Fruit fly (Drosophila melanogaster) whole organism, embryonic: ENCODE results near the gene Acp63F.

Source experiments
- CG10209 ChIP-seq: fragments of 200-800 bp; sonication (Bioruptor generic); optimal IDR thresholded peaks from 3 replicates; lab custom pipeline; 2017; ENCODE audit warnings: missing biosample characterization, mild to moderate bottlenecking, missing genetic modification characterization, missing genetic modification reagents
- CG1024 ChIP-seq: fragments of 200-800 bp; sonication (Bioruptor generic); IDR thresholded peaks from 2 replicates; pipeline ENCODE4 v1.3.6; 2022; ENCODE audit warnings: missing biosample characterization, missing genetic modification characterization
- CG11560 ChIP-seq: fragments of 200-800 bp; sonication (Bioruptor generic); IDR thresholded peaks from 3 replicates; pipeline ENCODE4 v1.3.6; 2022; ENCODE audit warnings: missing biosample characterization, missing genetic modification characterization
- CG12071 ChIP-seq: fragments of 200-800 bp; sonication (Bioruptor generic); optimal IDR thresholded peaks from 3 replicates; lab custom pipeline; 2018; ENCODE audit warnings: missing biosample characterization, mild to moderate bottlenecking, missing genetic modification characterization
- CG12659 ChIP-seq: fragments of 200-800 bp; sonication (Bioruptor generic); optimal IDR thresholded peaks from 3 replicates; lab custom pipeline; 2017; ENCODE audit warnings: mild to moderate bottlenecking, missing biosample characterization, missing genetic modification reagents, missing genetic modification characterization
- CG15073 ChIP-seq: fragments of 200-800 bp; sonication (Bioruptor generic); optimal IDR thresholded peaks from 2 replicates; lab custom pipeline; 2016; ENCODE audit warnings: missing biosample characterization, missing genetic modification characterization
- CG17802 ChIP-seq: fragments of 200-800 bp; sonication (Bioruptor generic); optimal IDR thresholded peaks from 2 replicates; lab custom pipeline; 2018; ENCODE audit warnings: missing biosample characterization, mild to moderate bottlenecking, missing genetic modification characterization, moderate library complexity
- CG2120 ChIP-seq: fragments of 200-800 bp; sonication (Bioruptor generic); optimal IDR thresholded peaks from 3 replicates; lab custom pipeline; 2016; ENCODE audit warnings: missing biosample characterization, missing genetic modification characterization
- CG2889 ChIP-seq: fragments of 200-800 bp; sonication (Bioruptor generic); IDR thresholded peaks from 3 replicates; pipeline ENCODE4 v1.3.6; 2022; ENCODE audit warnings: missing biosample characterization, missing genetic modification characterization
- CG30431 ChIP-seq: fragments of 200-800 bp; sonication (Bioruptor generic); optimal IDR thresholded peaks from 2 replicates; lab custom pipeline; 2017; ENCODE audit warnings: missing biosample characterization, missing genetic modification characterization
- CG31388 ChIP-seq: fragments of 200-800 bp; sonication (Bioruptor generic); optimal IDR thresholded peaks from 2 replicates; lab custom pipeline; 2016; ENCODE audit warnings: missing biosample characterization, missing genetic modification characterization
- CG32767 ChIP-seq: fragments of 200-800 bp; sonication (Bioruptor generic); IDR thresholded peaks from 2 replicates; pipeline ENCODE4 v1.3.6; 2022; ENCODE audit warnings: missing biosample characterization, missing genetic modification characterization
- CG3838 ChIP-seq: fragments of 200-800 bp; sonication (Bioruptor generic); optimal IDR thresholded peaks from 3 replicates; lab custom pipeline; 2016; ENCODE audit warnings: missing biosample characterization, missing genetic modification characterization
- CG5245 ChIP-seq: fragments of 200-800 bp; sonication (Bioruptor generic); optimal IDR thresholded peaks from 3 replicates; lab custom pipeline; 2016; ENCODE audit warnings: missing biosample characterization, missing genetic modification characterization
- CG7271 ChIP-seq: fragments of 200-800 bp; sonication (Bioruptor generic); optimal IDR thresholded peaks from 2 replicates; lab custom pipeline; 2018; ENCODE audit warnings: missing biosample characterization, mild to moderate bottlenecking, missing genetic modification characterization, moderate library complexity
- CG8765 ChIP-seq: fragments of 200-800 bp; sonication (Bioruptor generic); IDR thresholded peaks from 2 replicates; pipeline ENCODE4 v1.3.6; 2022; ENCODE audit warnings: missing biosample characterization, missing genetic modification characterization
- CG9215 ChIP-seq: fragments of 200-800 bp; sonication (Bioruptor generic); IDR thresholded peaks from 2 replicates; pipeline ENCODE4 v1.3.6; 2022; ENCODE audit warnings: missing biosample characterization, missing genetic modification characterization
- CG9727 ChIP-seq: fragments of 200-800 bp; sonication (Bioruptor generic); optimal IDR thresholded peaks from 3 replicates; lab custom pipeline; 2017; ENCODE audit warnings: missing biosample characterization, mild to moderate bottlenecking, missing genetic modification characterization
- Chrac-16 ChIP-seq: fragments of 200-800 bp; sonication (Bioruptor generic); optimal IDR thresholded peaks from 3 replicates; lab custom pipeline; 2016; ENCODE audit warnings: missing biosample characterization, missing genetic modification characterization
- Fer1 ChIP-seq: fragments of 200-800 bp; sonication (Bioruptor generic); optimal IDR thresholded peaks from 2 replicates; lab custom pipeline; 2017; ENCODE audit warnings: missing biosample characterization, mild to moderate bottlenecking, missing genetic modification characterization
- HLH3B ChIP-seq: fragments of 200-800 bp; sonication (Bioruptor generic); IDR thresholded peaks from 2 replicates; pipeline ENCODE4 v1.3.6; 2022; ENCODE audit warnings: missing biosample characterization, missing genetic modification characterization
- HLH54F ChIP-seq: fragments of 200-800 bp; sonication (Bioruptor generic); optimal IDR thresholded peaks from 3 replicates; lab custom pipeline; 2016; ENCODE audit warnings: missing biosample characterization, missing genetic modification characterization
- HmgZ ChIP-seq: fragments of 200-800 bp; sonication (Bioruptor generic); optimal IDR thresholded peaks from 2 replicates; lab custom pipeline; 2018; ENCODE audit warnings: missing biosample characterization, mild to moderate bottlenecking, missing genetic modification characterization
- Lim3 ChIP-seq: fragments of 200-800 bp; sonication (Bioruptor generic); IDR thresholded peaks from 2 replicates; pipeline ENCODE4 v1.3.6; 2022; ENCODE audit warnings: missing biosample characterization, missing genetic modification characterization
- Nf-YA ChIP-seq: fragments of 200-800 bp; sonication (Bioruptor generic); IDR thresholded peaks from 2 replicates; pipeline ENCODE4 v1.3.6; 2022; ENCODE audit warnings: missing biosample characterization, missing genetic modification characterization
- NfI ChIP-seq: fragments of 200-800 bp; sonication (Bioruptor generic); optimal IDR thresholded peaks from 3 replicates; lab custom pipeline; 2018; ENCODE audit warnings: missing biosample characterization, mild to moderate bottlenecking, missing genetic modification characterization, moderate library complexity
- Sox100B ChIP-seq: fragments of 200-800 bp; sonication (Bioruptor generic); optimal IDR thresholded peaks from 3 replicates; lab custom pipeline; 2018; ENCODE audit warnings: missing biosample characterization, mild to moderate bottlenecking, missing genetic modification characterization
- ase ChIP-seq: fragments of 200-800 bp; sonication (Bioruptor generic); IDR thresholded peaks from 3 replicates; pipeline ENCODE4 v1.3.6; 2022; ENCODE audit warnings: missing biosample characterization, missing genetic modification characterization
- az2 ChIP-seq: fragments of 200-800 bp; sonication (Bioruptor generic); optimal IDR thresholded peaks from 3 replicates; lab custom pipeline; 2016; ENCODE audit warnings: missing biosample characterization, missing genetic modification characterization
- bab2 ChIP-seq: fragments of 200-800 bp; sonication (Bioruptor generic); optimal IDR thresholded peaks from 2 replicates; lab custom pipeline; 2016; ENCODE audit warnings: missing biosample characterization, missing genetic modification characterization
- bbx ChIP-seq: fragments of 200-800 bp; sonication (Bioruptor generic); IDR thresholded peaks from 2 replicates; pipeline ENCODE4 v1.3.6; 2022; ENCODE audit warnings: missing biosample characterization, missing genetic modification characterization; ENCODE audit not compliant: partially characterized antibody
- bcd ChIP-seq: fragments of 200-800 bp; sonication (Bioruptor generic); optimal IDR thresholded peaks from 2 replicates; lab custom pipeline; 2017; ENCODE audit warnings: missing biosample characterization, mild to moderate bottlenecking, missing genetic modification characterization
- croc ChIP-seq: fragments of 200-800 bp; sonication (Bioruptor generic); conservative IDR thresholded peaks from 3 replicates; pipeline ENCODE4 v1.3.6; 2022; ENCODE audit warnings: missing biosample characterization, missing genetic modification characterization
- dati ChIP-seq: fragments of 200-800 bp; sonication (Bioruptor generic); IDR thresholded peaks from 2 replicates; pipeline ENCODE4 v1.3.6; 2022; ENCODE audit warnings: missing biosample characterization, missing genetic modification characterization
- dmrt99B ChIP-seq: fragments of 200-800 bp; sonication (Bioruptor generic); optimal IDR thresholded peaks from 2 replicates; lab custom pipeline; 2018; ENCODE audit warnings: missing biosample characterization, mild to moderate bottlenecking, missing genetic modification characterization, moderate library complexity
- esg ChIP-seq: fragments of 200-800 bp; sonication (Bioruptor generic); conservative IDR thresholded peaks from 2 replicates; pipeline ENCODE4 v1.3.6; 2022; ENCODE audit warnings: missing biosample characterization, missing genetic modification characterization
- grau ChIP-seq: fragments of 200-800 bp; optimal IDR thresholded peaks from 3 replicates; lab custom pipeline; 2019; ENCODE audit warnings: missing biosample characterization, mild to moderate bottlenecking, missing genetic modification characterization, moderate library complexity
- ham ChIP-seq: fragments of 200-800 bp; sonication (Bioruptor generic); IDR thresholded peaks from 2 replicates; pipeline ENCODE4 v1.3.6; 2022; ENCODE audit warnings: missing biosample characterization, missing genetic modification characterization
- maf-S ChIP-seq: fragments of 200-800 bp; sonication (Bioruptor generic); optimal IDR thresholded peaks from 2 replicates; lab custom pipeline; 2016; ENCODE audit warnings: missing biosample characterization, missing genetic modification characterization
- mld ChIP-seq: fragments of 200-800 bp; sonication (Bioruptor generic); IDR thresholded peaks from 3 replicates; pipeline ENCODE4 v1.3.6; 2022; ENCODE audit warnings: missing biosample characterization, missing genetic modification characterization; ENCODE audit not compliant: partially characterized antibody
- nmo ChIP-seq: fragments of 200-800 bp; sonication (Bioruptor generic); optimal IDR thresholded peaks from 2 replicates; lab custom pipeline; 2018; ENCODE audit warnings: missing biosample characterization, mild to moderate bottlenecking, missing genetic modification characterization, moderate library complexity
- otp ChIP-seq: fragments of 200-800 bp; sonication (Bioruptor generic); IDR thresholded peaks from 3 replicates; pipeline ENCODE4, ENCODE4 v1.3.6; 2022; ENCODE audit warnings: missing biosample characterization, missing genetic modification characterization
- ro ChIP-seq: fragments of 200-800 bp; sonication (Bioruptor generic); IDR thresholded peaks from 2 replicates; pipeline ENCODE4 v1.3.6; 2022; ENCODE audit warnings: missing biosample characterization, missing genetic modification characterization
- sens-2 ChIP-seq: fragments of 200-800 bp; sonication (Bioruptor generic); IDR thresholded peaks from 2 replicates; pipeline ENCODE4 v1.3.6; 2022; ENCODE audit warnings: missing biosample characterization, missing genetic modification characterization
- shn ChIP-seq: fragments of 200-800 bp; sonication (Bioruptor generic); optimal IDR thresholded peaks from 3 replicates; lab custom pipeline; 2016; ENCODE audit warnings: missing biosample characterization, missing genetic modification characterization
- sim ChIP-seq: fragments of 200-800 bp; sonication (Bioruptor generic); IDR thresholded peaks from 2 replicates; pipeline ENCODE4 v1.3.6; 2022; ENCODE audit warnings: missing biosample characterization, missing genetic modification characterization
- sqz ChIP-seq: fragments of 200-800 bp; sonication (Bioruptor generic); optimal IDR thresholded peaks from 3 replicates; lab custom pipeline; 2018; ENCODE audit warnings: missing biosample characterization, mild to moderate bottlenecking, missing genetic modification characterization
- tgo ChIP-seq: fragments of 200-800 bp; sonication (Bioruptor generic); IDR thresholded peaks from 3 replicates; pipeline ENCODE4 v1.3.6; 2022; ENCODE audit warnings: missing biosample characterization, missing genetic modification characterization
- ttk ChIP-seq: fragments of 200-800 bp; sonication (Bioruptor generic); IDR thresholded peaks from 2 replicates; pipeline ENCODE4 v2.1.2; 2022; ENCODE audit warnings: missing biosample characterization, missing genetic modification characterization
- unc-4 ChIP-seq: fragments of 200-800 bp; sonication (Bioruptor generic); IDR thresholded peaks from 2 replicates; pipeline ENCODE4 v1.3.6; 2022; ENCODE audit warnings: missing biosample characterization, missing genetic modification characterization; ENCODE audit not compliant: partially characterized antibody
- vnd ChIP-seq: fragments of 200-800 bp; sonication (Bioruptor generic); IDR thresholded peaks from 3 replicates; pipeline ENCODE4 v1.3.6; 2022; ENCODE audit warnings: missing biosample characterization, missing genetic modification characterization; ENCODE audit not compliant: partially characterized antibody
- vvl ChIP-seq: fragments of 200-800 bp; sonication (Bioruptor generic); IDR thresholded peaks from 2 replicates; pipeline ENCODE4 v1.3.6; 2022; ENCODE audit warnings: missing biosample characterization, missing genetic modification characterization

The Acp63F gene

dm6 chr3L:3826541-3826940, 10.4 kb upstream of the Acp63F start (continued):
- peak; percentile 65; the same call in 2 of the 3 replicates for TF ChIP-seq ase (GFP tag; lab: Robert Waterston, UW)
- peak; percentile 81 for TF ChIP-seq Sox100B (GFP tag; lab: Kevin White, UChicago)
- TF ChIP-seq az2 (GFP tag; lab: Kevin White, UChicago), result peak; percentile 71
- peak; percentile 52 for TF ChIP-seq HmgZ
- TF ChIP-seq CG9727 (GFP tag; lab: Kevin White, UChicago), result peak; percentile 84
- 0 out of 3 replicates have a peak, but pooled peaks have one; percentile 38 for TF ChIP-seq otp (GFP tag; lab: Robert Waterston, UW)
- TF ChIP-seq CG9215, result peak; percentile 60
- TF ChIP-seq grau (tag; lab: Kevin White, UChicago), result peak; percentile 90
- no peak for TF ChIP-seq CG3838
- no peak for TF ChIP-seq sens-2 (GFP tag; lab: Robert Waterston, UW)
- peak; percentile 26 for TF ChIP-seq CG30431 (GFP tag; lab: Kevin White, UChicago)
- no peak for TF ChIP-seq Lim3 (GFP tag; lab: Robert Waterston, UW)
- peak; percentile 23 for TF ChIP-seq bab2 (GFP tag; lab: Kevin White, UChicago)
- TF ChIP-seq shn (GFP tag; lab: Kevin White, UChicago), result no peak
- TF ChIP-seq CG32767 (GFP tag; lab: Robert Waterston, UW), result peak; percentile 80
- peak; percentile 95 for TF ChIP-seq vvl
- peak; percentile 29 for TF ChIP-seq CG12071 (GFP tag; lab: Kevin White, UChicago)
- peak; percentile 84 for TF ChIP-seq dmrt99B (tag; lab: Kevin White, UChicago)
- peak; percentile 56; the same call in 1 of the 3 replicates for TF ChIP-seq CG11560 (tag; lab: Robert Waterston, UW)
- TF ChIP-seq HLH54F (GFP tag; lab: Kevin White, UChicago), result peak; percentile 11
- TF ChIP-seq bbx, result no peak
- peak; percentile 83 for TF ChIP-seq CG10209 (GFP tag; lab: Kevin White, UChicago)
- TF ChIP-seq ttk (GFP tag; lab: Robert Waterston, UW), result peak; percentile 70
- peak; percentile 68 for TF ChIP-seq CG1024 (GFP tag; lab: Robert Waterston, UW)
- TF ChIP-seq nmo, result peak; percentile 87
- TF ChIP-seq CG31388 (GFP tag; lab: Kevin White, UChicago), result no peak
- no peak for TF ChIP-seq CG2889
- no peak for TF ChIP-seq dati (GFP tag; lab: Robert Waterston, UW)
- TF ChIP-seq vnd (GFP tag; lab: Robert Waterston, UW), result no peak
- no peak for TF ChIP-seq NfI
- peak; percentile 23 for TF ChIP-seq CG17802 (tag; lab: Kevin White, UChicago)
- no peak for TF ChIP-seq mld (GFP tag; lab: Robert Waterston, UW)
- TF ChIP-seq ro (GFP tag; lab: Robert Waterston, UW), result no peak
- peak; percentile 36 for TF ChIP-seq CG5245
- peak; percentile 77 for TF ChIP-seq esg (GFP tag; lab: Robert Waterston, UW)
- no peak for TF ChIP-seq CG8765 (GFP tag; lab: Robert Waterston, UW)
- peak; percentile 84 for TF ChIP-seq CG12659 (GFP tag; lab: Kevin White, UChicago)
- TF ChIP-seq maf-S (GFP tag; lab: Kevin White, UChicago), result no peak
- no peak for TF ChIP-seq unc-4 (GFP tag; lab: Robert Waterston, UW)
- TF ChIP-seq Chrac-16 (GFP tag; lab: Kevin White, UChicago), result peak; percentile 29
- TF ChIP-seq sim (GFP tag; lab: Robert Waterston, UW), result peak; percentile 61; the same call in 1 of the 2 replicates
- peak; percentile 94 for TF ChIP-seq Fer1 (GFP tag; lab: Kevin White, UChicago)
- no peak for TF ChIP-seq ham (GFP tag; lab: Robert Waterston, UW)
- peak; percentile 72 for TF ChIP-seq Nf-YA (GFP tag; lab: Robert Waterston, UW)
- TF ChIP-seq bcd (GFP tag; lab: Kevin White, UChicago), result peak; percentile 69
- TF ChIP-seq HLH3B (GFP tag; lab: Robert Waterston, UW), result peak; percentile 87
- TF ChIP-seq sqz (GFP tag; lab: Kevin White, UChicago), result peak; percentile 70
- TF ChIP-seq croc (GFP tag; lab: Robert Waterston, UW), result peak; percentile 24; the same call in 2 of the 3 replicates
- TF ChIP-seq CG15073, result no peak
- peak; percentile 85 for TF ChIP-seq tgo (GFP tag; lab: Robert Waterston, UW)
- TF ChIP-seq CG7271 (tag; lab: Kevin White, UChicago), result peak; percentile 51
- TF ChIP-seq CG2120, result peak; percentile 72
